Worm (Caenorhabditis elegans) whole organism, mixed stage, embryonic: Measurements from ENCODE around the gene egl-6.

Experiments used
- M03D4.4 ChIP-seq: sonication (generic microtip); optimal IDR thresholded peaks from 2 replicates; lab custom pipeline; 2017; ENCODE audit warnings: mild to moderate bottlenecking, missing genetic modification characterization, missing compliant biosample characterization
- bed-3 ChIP-seq: fragments of 200-800 bp; sonication (Bioruptor generic); optimal IDR thresholded peaks from 3 replicates; lab custom pipeline; 2018; ENCODE audit warnings: mild to moderate bottlenecking, missing genetic modification characterization, moderate library complexity, missing compliant biosample characterization
- blmp-1 ChIP-seq: fragments of 150-350 bp; optimal IDR thresholded peaks from 2 replicates; lab custom pipeline; 2014; ENCODE audit warnings: missing biosample characterization, missing genetic modification characterization
- ceh-39 ChIP-seq: fragments of 150-350 bp; optimal IDR thresholded peaks from 2 replicates; lab custom pipeline; 2014; ENCODE audit warnings: missing biosample characterization, missing genetic modification characterization
- ces-1 ChIP-seq: fragments of 150-350 bp; optimal IDR thresholded peaks from 2 replicates; lab custom pipeline; 2014; ENCODE audit warnings: missing biosample characterization, missing genetic modification reagents, missing genetic modification characterization
- drap-1 ChIP-seq: fragments of 200-800 bp; sonication (Bioruptor generic); optimal IDR thresholded peaks from 3 replicates; lab custom pipeline; 2018; ENCODE audit warnings: mild to moderate bottlenecking, missing genetic modification characterization, missing compliant biosample characterization
- elt-1 ChIP-seq: sonication (generic microtip); optimal IDR thresholded peaks from 2 replicates; lab custom pipeline; 2017; ENCODE audit warnings: missing genetic modification characterization, mild to moderate bottlenecking, missing compliant biosample characterization, antibody characterized with exemption, moderate library complexity, borderline replicate concordance; ENCODE audit not compliant: insufficient read depth
- elt-3 ChIP-seq: fragments of 150-350 bp; optimal IDR thresholded peaks from 2 replicates; lab custom pipeline; 2014; ENCODE audit warnings: missing biosample characterization, missing genetic modification characterization
- flh-1 ChIP-seq: fragments of 200-800 bp; sonication (Bioruptor generic); optimal IDR thresholded peaks from 2 replicates; lab custom pipeline; 2018; ENCODE audit warnings: mild to moderate bottlenecking, missing genetic modification characterization, moderate library complexity, missing compliant biosample characterization
- ham-2 ChIP-seq: fragments of 200-800 bp; sonication (Bioruptor generic); optimal IDR thresholded peaks from 2 replicates; lab custom pipeline; 2018; ENCODE audit warnings: mild to moderate bottlenecking, missing genetic modification characterization, missing compliant biosample characterization
- hlh-1 ChIP-seq: fragments of 150-350 bp; optimal IDR thresholded peaks from 2 replicates; lab custom pipeline; 2014; ENCODE audit warnings: missing biosample characterization, missing genetic modification reagents, missing genetic modification characterization
- lin-13 ChIP-seq: fragments of 150-350 bp; optimal IDR thresholded peaks from 2 replicates; lab custom pipeline; 2014; ENCODE audit warnings: missing biosample characterization, missing genetic modification characterization
- lin-32 ChIP-seq: fragments of 200-800 bp; sonication (Bioruptor generic); optimal IDR thresholded peaks from 2 replicates; lab custom pipeline; 2018; ENCODE audit warnings: mild to moderate bottlenecking, missing genetic modification characterization, missing compliant biosample characterization
- mab-5 ChIP-seq: fragments of 150-350 bp; optimal IDR thresholded peaks from 2 replicates; lab custom pipeline; 2014; ENCODE audit warnings: missing biosample characterization, missing genetic modification characterization
- mep-1 ChIP-seq: fragments of 150-350 bp; optimal IDR thresholded peaks from 2 replicates; lab custom pipeline; 2017; ENCODE audit warnings: missing biosample characterization, missing genetic modification reagents, missing genetic modification characterization, inconsistent platforms
- mls-2 ChIP-seq: sonication (generic microtip); optimal IDR thresholded peaks from 2 replicates; lab custom pipeline; 2016; ENCODE audit warnings: mild to moderate bottlenecking, missing genetic modification characterization, moderate library complexity, missing compliant biosample characterization
- nhr-12 ChIP-seq: fragments of 150-350 bp; optimal IDR thresholded peaks from 2 replicates; lab custom pipeline; 2014; ENCODE audit warnings: missing biosample characterization, missing genetic modification characterization
- nhr-2 ChIP-seq: fragments of 150-350 bp; optimal IDR thresholded peaks from 2 replicates; lab custom pipeline; 2014; ENCODE audit warnings: missing biosample characterization, missing genetic modification characterization
- nhr-28 ChIP-seq: fragments of 150-350 bp; optimal IDR thresholded peaks from 2 replicates; lab custom pipeline; 2014; ENCODE audit warnings: missing biosample characterization, missing genetic modification characterization
- nhr-76 ChIP-seq: sonication (generic microtip); optimal IDR thresholded peaks from 2 replicates; lab custom pipeline; 2017; ENCODE audit warnings: missing biosample characterization, missing genetic modification characterization
- pha-4 ChIP-seq: fragments of 150-350 bp; optimal IDR thresholded peaks from 2 replicates; lab custom pipeline; 2018; ENCODE audit warnings: missing biosample characterization, missing genetic modification reagents, missing genetic modification characterization
- sem-2 ChIP-seq: fragments of 200-800 bp; sonication (Bioruptor generic); optimal IDR thresholded peaks from 2 replicates; lab custom pipeline; 2018; ENCODE audit warnings: mild to moderate bottlenecking, missing genetic modification characterization, missing compliant biosample characterization
- snpc-4 ChIP-seq: fragments of 150-350 bp; optimal IDR thresholded peaks from 2 replicates; lab custom pipeline; 2014; ENCODE audit warnings: missing biosample characterization, missing genetic modification characterization
- sptf-1 ChIP-seq: sonication (generic microtip); optimal IDR thresholded peaks from 2 replicates; lab custom pipeline; 2017; ENCODE audit warnings: mild to moderate bottlenecking, missing genetic modification characterization, moderate library complexity, missing compliant biosample characterization
- tbx-8 ChIP-seq: fragments of 200-800 bp; sonication (Bioruptor generic); optimal IDR thresholded peaks from 2 replicates; lab custom pipeline; 2018; ENCODE audit warnings: mild to moderate bottlenecking, missing genetic modification characterization, moderate library complexity, missing compliant biosample characterization
- unc-120 ChIP-seq: sonication (generic microtip); optimal IDR thresholded peaks from 2 replicates; lab custom pipeline; 2017; ENCODE audit warnings: missing genetic modification characterization, missing compliant biosample characterization; ENCODE audit not compliant: poor library complexity, severe bottlenecking
- unc-39 ChIP-seq: fragments of 150-350 bp; optimal IDR thresholded peaks from 2 replicates; lab custom pipeline; 2014; ENCODE audit warnings: missing biosample characterization, missing genetic modification characterization
- unc-62 ChIP-seq: fragments of 150-350 bp; optimal IDR thresholded peaks from 2 replicates; lab custom pipeline; 2014; ENCODE audit warnings: missing biosample characterization, missing genetic modification reagents, missing genetic modification characterization
- zip-8 ChIP-seq: fragments of 150-350 bp; optimal IDR thresholded peaks from 2 replicates; lab custom pipeline; 2014; ENCODE audit warnings: missing biosample characterization, missing genetic modification characterization
- ztf-11 ChIP-seq: fragments of 150-350 bp; optimal IDR thresholded peaks from 2 replicates; lab custom pipeline; 2014; ENCODE audit warnings: missing biosample characterization, missing genetic modification characterization

The egl-6 gene

ce11 chrX:5958815-5959214, 27.9 kb downstream of the egl-6 start, which contains the start of gene R07E4.1:
TSS of gene R07E4.1 (plus strand) at chrX:5959115.
- no peak for TF ChIP-seq hlh-1 (tag; lab: Kevin White, UChicago)

DNA sequence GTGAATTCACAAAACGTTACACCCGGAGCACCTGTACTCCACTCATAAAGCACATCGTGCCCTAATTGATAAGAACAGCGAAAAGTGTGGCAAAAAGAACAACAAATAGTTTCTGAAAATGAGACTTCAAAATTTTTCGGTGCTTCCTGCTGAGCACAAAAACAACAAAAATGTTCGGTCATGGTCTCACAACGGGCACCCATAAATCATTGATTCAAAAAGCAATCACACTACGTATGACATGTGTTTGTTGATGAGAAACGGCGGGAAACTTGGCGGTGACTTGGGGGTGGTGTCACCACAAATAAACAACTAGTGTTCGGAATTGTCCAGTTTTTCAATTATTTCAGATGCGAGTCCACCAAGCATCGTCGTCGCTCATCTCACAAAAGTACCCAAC, 29.9 kb downstream of the egl-6 start:
- TF ChIP-seq unc-62 (GFP tag; lab: Kevin White, UChicago) (no peak), elt-1 (tag; lab: Kevin White, UChicago) (no peak), snpc-4 (tag; lab: Kevin White, UChicago) (no peak), elt-3 (tag; lab: Kevin White, UChicago) (no peak), mls-2 (tag; lab: Kevin White, UChicago) (no peak), blmp-1 (tag; lab: Kevin White, UChicago) (no peak), nhr-28 (tag; lab: Kevin White, UChicago) (no peak), sptf-1 (tag; lab: Kevin White, UChicago) (no peak), zip-8 (no peak), unc-120 (tag; lab: Kevin White, UChicago) (no peak), tbx-8 (GFP tag; lab: Kevin White, UChicago) (no peak), ztf-11 (tag; lab: Kevin White, UChicago) (no peak), ham-2 (GFP tag; lab: Kevin White, UChicago) (no peak), pha-4 (tag; lab: Kevin White, UChicago) (no peak)

- no peak for TF ChIP-seq mep-1
- no peak for TF ChIP-seq lin-13
- TF ChIP-seq elt-3 (tag; lab: Kevin White, UChicago), result no peak
- no peak for TF ChIP-seq zip-8
- no peak for TF ChIP-seq nhr-2 (tag; lab: Kevin White, UChicago)
- TF ChIP-seq snpc-4 (tag; lab: Kevin White, UChicago), result no peak
- no peak for TF ChIP-seq tbx-8 (GFP tag; lab: Kevin White, UChicago)
- no peak for TF ChIP-seq ztf-11 (tag; lab: Kevin White, UChicago)
- no peak for TF ChIP-seq M03D4.4 (tag; lab: Kevin White, UChicago)
- no peak for TF ChIP-seq nhr-76
- no peak for TF ChIP-seq ces-1 (GFP tag; lab: Kevin White, UChicago)
- TF ChIP-seq flh-1 (GFP tag; lab: Kevin White, UChicago), result no peak
- no peak for TF ChIP-seq unc-120 (tag; lab: Kevin White, UChicago)
- no peak for TF ChIP-seq unc-39 (tag; lab: Kevin White, UChicago)
- TF ChIP-seq sptf-1 (tag; lab: Kevin White, UChicago), result no peak
Measured at ce11 chrX:5962560-5962959, 31.6 kb downstream of the egl-6 start.

ce11 chrX:5972212-5972611, 41.3 kb downstream of the egl-6 start:
- no peak for TF ChIP-seq ham-2 (GFP tag; lab: Kevin White, UChicago)
- no peak for TF ChIP-seq lin-13
- TF ChIP-seq lin-32 (GFP tag; lab: Kevin White, UChicago), result no peak
- TF ChIP-seq unc-39 (tag; lab: Kevin White, UChicago), result no peak
- no peak for TF ChIP-seq blmp-1 (tag; lab: Kevin White, UChicago)
- TF ChIP-seq mab-5, result no peak
- TF ChIP-seq elt-1 (tag; lab: Kevin White, UChicago), result no peak
- no peak for TF ChIP-seq mls-2 (tag; lab: Kevin White, UChicago)
- TF ChIP-seq ces-1 (GFP tag; lab: Kevin White, UChicago), result no peak
- TF ChIP-seq ceh-39, result no peak
- no peak for TF ChIP-seq snpc-4 (tag; lab: Kevin White, UChicago)

- TF ChIP-seq ces-1 (GFP tag; lab: Kevin White, UChicago), result peak; percentile 93
- TF ChIP-seq tbx-8 (GFP tag; lab: Kevin White, UChicago), result no peak
Measured at ce11 chrX:5975228-5975627, 44.3 kb downstream of the egl-6 start.

DNA sequence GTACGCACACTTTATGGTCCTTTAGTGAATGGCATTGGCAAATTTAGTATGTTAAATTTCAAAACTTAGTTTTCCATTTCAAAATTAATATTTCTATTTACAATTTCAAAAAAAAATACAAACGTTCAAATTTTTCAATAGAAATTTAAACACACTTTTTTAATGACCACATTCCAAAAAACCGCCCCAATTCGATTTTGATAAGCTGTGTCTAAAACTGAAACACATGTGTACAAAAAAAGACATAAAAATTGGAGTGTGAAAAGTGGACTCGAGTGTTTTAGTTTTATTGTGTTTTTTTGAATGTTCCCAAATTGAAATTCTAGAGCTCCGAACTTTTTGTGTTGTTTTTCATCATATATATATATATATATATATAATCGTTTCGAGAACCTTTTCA, 44.8 kb downstream of the egl-6 start:
- TF ChIP-seq flh-1 (GFP tag; lab: Kevin White, UChicago), result no peak
- no peak for TF ChIP-seq ztf-11 (tag; lab: Kevin White, UChicago)
- TF ChIP-seq unc-39 (tag; lab: Kevin White, UChicago), result no peak
- no peak for TF ChIP-seq lin-32 (GFP tag; lab: Kevin White, UChicago)
- TF ChIP-seq M03D4.4 (tag; lab: Kevin White, UChicago), result no peak
- no peak for TF ChIP-seq lin-13
- no peak for TF ChIP-seq mls-2 (tag; lab: Kevin White, UChicago)
- TF ChIP-seq ham-2 (GFP tag; lab: Kevin White, UChicago), result no peak
- TF ChIP-seq sem-2 (GFP tag; lab: Kevin White, UChicago), result no peak
- TF ChIP-seq pha-4 (tag; lab: Kevin White, UChicago), result no peak
- no peak for TF ChIP-seq sptf-1 (tag; lab: Kevin White, UChicago)
- TF ChIP-seq nhr-12 (tag; lab: Kevin White, UChicago), result no peak
- TF ChIP-seq bed-3 (GFP tag; lab: Kevin White, UChicago), result no peak
- TF ChIP-seq zip-8, result no peak
- no peak for TF ChIP-seq unc-62 (GFP tag; lab: Kevin White, UChicago)
- TF ChIP-seq snpc-4 (tag; lab: Kevin White, UChicago), result no peak
- TF ChIP-seq drap-1, result no peak
- TF ChIP-seq mep-1, result no peak
